Worm (Caenorhabditis elegans) whole organism, early embryonic: ENCODE data around the gene oac-6.
"Not testable (repeated sequence)": the region's sequence is repeated elsewhere in the genome, so short reads cannot be mapped to it uniquely, and the experiment has no call there.

Experiments used
- B0310.2 ChIP-seq: sonication (generic microtip); optimal IDR thresholded peaks from 2 replicates; lab custom pipeline; 2016; ENCODE audit warnings: mild to moderate bottlenecking, missing genetic modification characterization, missing compliant biosample characterization
- F13C5.2 ChIP-seq: sonication (generic microtip); optimal IDR thresholded peaks from 2 replicates; lab custom pipeline; 2017; ENCODE audit warnings: mild to moderate bottlenecking, missing genetic modification characterization, inconsistent platforms, missing compliant biosample characterization
- aly-1 ChIP-seq: sonication (generic microtip); optimal IDR thresholded peaks from 2 replicates; lab custom pipeline; 2016; ENCODE audit warnings: missing genetic modification characterization, missing compliant biosample characterization
- ama-1 ChIP-seq: fragments of 150-350 bp; optimal IDR thresholded peaks from 2 replicates; lab custom pipeline; 2014
- ceh-13 ChIP-seq: fragments of 200-800 bp; sonication (Bioruptor generic); optimal IDR thresholded peaks from 2 replicates; lab custom pipeline; 2018; ENCODE audit warnings: mild to moderate bottlenecking, missing genetic modification characterization, missing compliant biosample characterization
- ceh-36 ChIP-seq: sonication (generic microtip); optimal IDR thresholded peaks from 2 replicates; lab custom pipeline; 2016; ENCODE audit warnings: missing genetic modification characterization, inconsistent platforms, missing compliant biosample characterization
- ets-7 ChIP-seq: sonication (generic microtip); optimal IDR thresholded peaks from 2 replicates; lab custom pipeline; 2016; ENCODE audit warnings: missing genotype, missing genetic modification characterization, missing compliant biosample characterization
- flt-1 ChIP-seq: fragments of 200-800 bp; sonication (Bioruptor generic); IDR thresholded peaks from 2 replicates; pipeline ENCODE4 v1.3.6; 2022; ENCODE audit warnings: missing genetic modification characterization, missing compliant biosample characterization
- hmbx-1 ChIP-seq: sonication (generic microtip); optimal IDR thresholded peaks from 2 replicates; lab custom pipeline; 2016; ENCODE audit warnings: mild to moderate bottlenecking, missing genetic modification characterization, missing compliant biosample characterization
- hmg-4 ChIP-seq: fragments of 200-800 bp; sonication (Bioruptor generic); optimal IDR thresholded peaks from 2 replicates; lab custom pipeline; 2018; ENCODE audit warnings: mild to moderate bottlenecking, missing genetic modification characterization, missing compliant biosample characterization
- hnd-1 ChIP-seq: sonication (generic microtip); optimal IDR thresholded peaks from 2 replicates; lab custom pipeline; 2016; ENCODE audit warnings: missing genetic modification characterization, missing compliant biosample characterization
- pes-1 ChIP-seq: fragments of 200-800 bp; sonication (Bioruptor generic); IDR thresholded peaks from 2 replicates; pipeline ENCODE4 v1.3.6; 2022; ENCODE audit warnings: missing genetic modification reagents, missing genetic modification characterization, missing compliant biosample characterization
- scrt-1 ChIP-seq: fragments of 200-800 bp; sonication (Bioruptor generic); IDR thresholded peaks from 2 replicates; pipeline ENCODE4 v1.3.6; 2022; ENCODE audit warnings: missing genetic modification characterization, missing compliant biosample characterization
- sea-1 ChIP-seq: fragments of 200-800 bp; sonication (Bioruptor generic); conservative IDR thresholded peaks from 2 replicates; pipeline ENCODE4 v1.3.6; 2022; ENCODE audit warnings: missing genetic modification characterization, missing compliant biosample characterization
- tbx-11 ChIP-seq: fragments of 200-800 bp; sonication (Bioruptor generic); IDR thresholded peaks from 2 replicates; pipeline ENCODE4 v1.3.6; 2022; ENCODE audit warnings: missing genetic modification characterization, missing compliant biosample characterization
- tbx-37 ChIP-seq: fragments of 200-800 bp; sonication (Bioruptor generic); conservative IDR thresholded peaks from 2 replicates; pipeline ENCODE4 v1.3.6; 2022; ENCODE audit warnings: missing genetic modification reagents, missing genetic modification characterization, missing compliant biosample characterization
- tra-4 ChIP-seq: sonication (generic microtip); optimal IDR thresholded peaks from 2 replicates; lab custom pipeline; 2017; ENCODE audit warnings: missing genetic modification characterization, missing compliant biosample characterization

oac-6 gene

DNA sequence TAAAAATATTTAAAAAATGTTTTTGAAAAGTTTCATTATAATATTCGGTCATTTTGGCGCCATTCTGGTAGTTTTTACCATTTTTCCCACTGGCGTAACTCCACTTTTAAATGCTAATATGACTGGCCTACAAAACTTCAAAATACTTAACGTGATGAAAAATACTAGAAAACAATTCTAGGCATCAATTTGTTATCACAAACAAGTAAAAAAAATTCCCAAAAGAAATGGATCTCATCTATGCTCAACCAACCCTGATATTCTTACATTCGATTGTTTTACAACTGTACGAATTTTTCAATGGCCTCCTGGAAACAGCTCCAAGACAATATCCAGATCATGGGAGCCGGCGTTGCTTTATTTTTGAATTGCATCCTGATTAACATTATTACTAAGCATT is 12.5 kb downstream of the oac-6 start, which contains the start of gene str-214:
Gene str-214 (plus strand): TSS at position 301 of the 400 bp plus-strand sequence.
- no peak for TF ChIP-seq B0310.2
- no peak for TF ChIP-seq hnd-1 (tag; lab: Kevin White, UChicago)
- TF ChIP-seq ceh-13 (GFP tag; lab: Kevin White, UChicago), result no peak
- no peak for TF ChIP-seq ets-7 (tag; lab: Kevin White, UChicago)
- TF ChIP-seq hmbx-1 (tag; lab: Kevin White, UChicago), result no peak
- TF ChIP-seq sea-1, result no peak
- TF ChIP-seq tbx-11 (GFP tag; lab: Robert Waterston, UW), result no peak
- no peak for TF ChIP-seq tra-4 (tag; lab: Kevin White, UChicago)
- TF ChIP-seq scrt-1 (GFP tag; lab: Robert Waterston, UW), result no peak
- no peak for TF ChIP-seq hmg-4 (GFP tag; lab: Kevin White, UChicago)
- no peak for TF ChIP-seq aly-1 (tag; lab: Kevin White, UChicago)
- TF ChIP-seq ceh-36 (tag; lab: Kevin White, UChicago), result no peak
- no peak for TF ChIP-seq ama-1 (lab: Kevin White, UChicago)
- TF ChIP-seq pes-1 (GFP tag; lab: Robert Waterston, UW), result no peak

DNA sequence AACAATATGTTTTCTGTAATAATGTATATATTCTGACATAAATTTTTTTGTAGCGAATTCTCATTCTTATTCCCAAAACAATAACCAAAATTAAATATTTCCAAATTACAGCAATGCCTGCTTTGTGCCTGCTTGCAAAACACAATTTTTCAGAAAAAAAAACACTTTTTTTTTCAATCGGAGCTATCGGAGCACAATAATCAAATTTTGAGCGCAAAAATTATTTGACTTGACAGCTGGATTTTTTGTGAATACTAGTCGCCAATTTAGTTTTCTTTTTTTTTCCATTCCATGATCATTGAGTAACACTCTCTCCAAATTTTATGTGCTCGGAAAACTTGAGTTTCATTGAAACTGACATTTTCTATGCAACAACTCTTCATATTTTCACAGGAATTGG is 14.7 kb downstream of the oac-6 start, which contains the start of gene srh-180:
Gene srh-180 (plus strand): TSS at position 301 of the 400 bp plus-strand sequence.
- TF ChIP-seq tbx-37 (GFP tag; lab: Robert Waterston, UW) (no peak), tbx-11 (GFP tag; lab: Robert Waterston, UW) (no peak), ceh-36 (tag; lab: Kevin White, UChicago) (no peak), ets-7 (tag; lab: Kevin White, UChicago) (no peak), hmbx-1 (tag; lab: Kevin White, UChicago) (no peak), ceh-13 (GFP tag; lab: Kevin White, UChicago) (no peak), F13C5.2 (tag; lab: Kevin White, UChicago) (no peak), scrt-1 (GFP tag; lab: Robert Waterston, UW) (no peak), pes-1 (GFP tag; lab: Robert Waterston, UW) (no peak)

- no peak for TF ChIP-seq F13C5.2 (tag; lab: Kevin White, UChicago)
- TF ChIP-seq hmg-4 (GFP tag; lab: Kevin White, UChicago), result no peak
- no peak for TF ChIP-seq ets-7 (tag; lab: Kevin White, UChicago)
- TF ChIP-seq sea-1, result no peak
- no peak for TF ChIP-seq tra-4 (tag; lab: Kevin White, UChicago)
- no peak for TF ChIP-seq tbx-37 (GFP tag; lab: Robert Waterston, UW)
- TF ChIP-seq tbx-11 (GFP tag; lab: Robert Waterston, UW), result no peak
These were observed 19.6 kb downstream of the oac-6 start for ce11 chrV:16322155-16322554.

DNA sequence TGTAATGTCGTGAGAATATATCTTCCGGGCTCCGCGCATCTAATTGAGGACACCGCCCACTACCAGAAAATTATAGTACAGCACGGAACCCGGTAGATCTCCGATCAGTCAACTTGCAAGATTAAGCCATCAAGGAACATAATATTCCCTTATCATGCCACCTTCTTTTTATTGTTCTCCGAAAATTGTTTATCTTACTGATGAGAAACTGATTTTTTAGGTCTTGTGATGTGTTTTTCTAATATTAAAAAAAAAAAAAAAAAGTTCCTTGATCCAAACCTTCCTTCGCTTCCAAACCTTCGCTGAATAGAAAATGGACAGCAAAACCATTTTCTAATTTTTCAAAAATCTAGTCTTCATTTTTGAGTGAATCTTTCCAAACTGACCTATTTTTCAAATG is 26.3 kb downstream of the oac-6 start, which contains the start of gene F57G8.7:
Gene F57G8.7 (plus strand): TSS at position 301 of the 400 bp plus-strand sequence.
- TF ChIP-seq ama-1 (lab: Kevin White, UChicago) (no peak), F13C5.2 (tag; lab: Kevin White, UChicago) (no peak), hmbx-1 (tag; lab: Kevin White, UChicago) (no peak), tbx-11 (GFP tag; lab: Robert Waterston, UW) (no peak), B0310.2 (no peak), scrt-1 (GFP tag; lab: Robert Waterston, UW) (no peak), hnd-1 (tag; lab: Kevin White, UChicago) (no peak), aly-1 (tag; lab: Kevin White, UChicago) (no peak), flt-1 (GFP tag; lab: Robert Waterston, UW) (no peak)

DNA sequence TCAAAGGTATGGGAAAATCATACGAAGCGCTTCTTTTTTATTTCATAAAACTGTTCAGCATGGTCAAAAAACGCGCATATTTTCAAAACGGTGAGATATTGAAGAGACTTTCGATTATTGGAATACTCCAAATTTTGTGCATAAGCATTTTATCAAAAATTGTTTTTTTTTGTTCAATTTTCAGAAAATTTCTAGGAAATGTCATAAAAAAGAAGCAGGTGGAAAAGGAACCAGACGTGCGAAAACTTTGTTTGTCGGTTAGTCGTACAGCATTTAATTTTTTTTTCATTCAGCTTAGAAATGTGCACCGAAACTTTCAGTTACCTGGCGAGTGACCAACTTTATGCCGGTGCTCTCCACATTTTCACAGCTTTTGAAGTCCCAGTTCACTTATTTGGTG is 30.9 kb downstream of the oac-6 start, which contains the start of gene srh-167:
Gene srh-167 (plus strand): TSS at position 301 of the 400 bp plus-strand sequence.
- TF ChIP-seq hnd-1 (tag; lab: Kevin White, UChicago), result no peak
- TF ChIP-seq scrt-1 (GFP tag; lab: Robert Waterston, UW), result no peak
- TF ChIP-seq hmbx-1 (tag; lab: Kevin White, UChicago), result no peak
- TF ChIP-seq pes-1 (GFP tag; lab: Robert Waterston, UW), result no peak
- TF ChIP-seq flt-1 (GFP tag; lab: Robert Waterston, UW), result no peak
- no peak for TF ChIP-seq F13C5.2 (tag; lab: Kevin White, UChicago)
- no peak for TF ChIP-seq sea-1
- TF ChIP-seq ama-1 (lab: Kevin White, UChicago), result no peak

- TF ChIP-seq hmg-4 (GFP tag; lab: Kevin White, UChicago) (no peak), B0310.2 (no peak)
These were observed 33.8 kb downstream of the oac-6 start, which contains the start of gene srw-87 for ce11 chrV:16336326-16336725. srw-87 (plus strand) TSS chrV:16336626.

ce11 chrV:16338287-16339092 is 36.0 kb downstream of the oac-6 start, which contains the start of gene slc-9B.2:
slc-9B.2 (plus strand) TSS chrV:16339042.
- not testable (repeated sequence) for TF ChIP-seq ceh-13 (GFP tag; lab: Kevin White, UChicago); tra-4 (tag; lab: Kevin White, UChicago); pes-1 (GFP tag; lab: Robert Waterston, UW)

- no peak for TF ChIP-seq tbx-37 (GFP tag; lab: Robert Waterston, UW)
- no peak for TF ChIP-seq B0310.2
- TF ChIP-seq sea-1, result no peak
These were observed 39.7 kb downstream of the oac-6 start, which contains the start of gene nhr-193 for ce11 chrV:16342258-16342618. nhr-193 (plus strand) TSS chrV:16342308.
